Worm (Caenorhabditis elegans): ENCODE measurements around the gene haf-2.

DNA sequence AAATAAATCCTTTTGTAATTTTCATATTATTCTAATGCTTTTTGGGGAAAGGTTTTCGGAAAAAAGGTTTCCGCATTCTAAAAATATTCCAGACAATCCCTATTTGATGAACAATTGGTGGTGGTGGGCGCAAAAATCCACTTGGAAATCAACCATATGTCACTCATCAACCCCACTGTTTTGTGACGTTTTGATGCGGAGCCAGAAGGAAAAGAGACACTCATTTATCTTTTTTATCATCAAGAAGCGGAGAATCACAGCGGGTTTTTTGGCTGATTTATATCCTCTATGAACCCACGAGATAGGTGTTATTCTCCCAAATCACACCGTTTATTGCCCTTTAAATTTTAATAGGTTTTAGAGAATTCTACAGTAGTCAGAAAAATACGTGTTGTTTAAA is 950 bp upstream of the haf-2 start:
- TF ChIP-seq nhr-11 (tag; optimal IDR thresholded peaks at IDR 0.05) = no peak
- TF ChIP-seq lin-11 (tag; optimal IDR thresholded peaks at IDR 0.05) = no peak
- TF ChIP-seq ceh-82 (tag; optimal IDR thresholded peaks at IDR 0.05) = no peak
- no peak for TF ChIP-seq lsy-2 (tag; optimal IDR thresholded peaks at IDR 0.05)
- no peak for TF ChIP-seq lin-39 (tag; optimal IDR thresholded peaks at IDR 0.05)
- no peak for TF ChIP-seq ZK546.5 (tag; optimal IDR thresholded peaks at IDR 0.05)
- no peak for TF ChIP-seq lin-13 (GFP tag; optimal IDR thresholded peaks at IDR 0.05)
- no peak for TF ChIP-seq zag-1 (tag; optimal IDR thresholded peaks at IDR 0.05)
